Fruit fly (Drosophila melanogaster): ENCODE measurements around the gene Cox10.

Cox10 gene

DNA sequence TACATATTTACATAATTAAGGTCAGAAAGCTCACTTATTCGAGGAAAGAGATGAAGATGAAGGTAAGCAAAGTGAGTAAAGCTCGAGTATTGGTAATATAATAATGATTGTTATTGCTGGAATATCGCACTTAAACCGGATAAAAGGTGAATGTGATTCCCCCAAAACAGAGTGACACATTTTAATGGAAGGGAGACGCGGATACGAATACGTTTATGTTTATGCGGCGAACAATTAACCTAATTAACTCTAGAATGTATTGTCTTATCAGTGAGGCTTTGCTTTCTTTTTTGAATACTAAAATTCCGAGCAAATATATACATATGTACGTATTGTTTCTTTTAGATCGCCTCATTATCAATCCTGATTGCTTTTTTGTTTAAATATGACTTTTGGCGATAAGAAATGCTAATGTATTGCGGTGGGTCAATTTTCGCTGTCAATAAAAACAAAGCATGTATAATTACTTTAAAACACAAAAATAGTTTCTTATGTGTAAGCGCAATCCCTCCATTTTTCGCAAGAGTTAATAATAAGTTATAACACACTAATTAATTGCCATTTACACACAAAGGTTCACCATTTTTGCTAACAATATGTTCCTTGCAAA, 25.6 kb upstream of the Cox10 start:
- no peak for TF ChIP-seq Rel (GFP tag; optimal IDR thresholded peaks at IDR 0.05)
- peak; percentile 92 for TF ChIP-seq Rel (tag; optimal IDR thresholded peaks at IDR 0.05)
- TF ChIP-seq fru (GFP tag; optimal IDR thresholded peaks at IDR 0.05): no peak

DNA sequence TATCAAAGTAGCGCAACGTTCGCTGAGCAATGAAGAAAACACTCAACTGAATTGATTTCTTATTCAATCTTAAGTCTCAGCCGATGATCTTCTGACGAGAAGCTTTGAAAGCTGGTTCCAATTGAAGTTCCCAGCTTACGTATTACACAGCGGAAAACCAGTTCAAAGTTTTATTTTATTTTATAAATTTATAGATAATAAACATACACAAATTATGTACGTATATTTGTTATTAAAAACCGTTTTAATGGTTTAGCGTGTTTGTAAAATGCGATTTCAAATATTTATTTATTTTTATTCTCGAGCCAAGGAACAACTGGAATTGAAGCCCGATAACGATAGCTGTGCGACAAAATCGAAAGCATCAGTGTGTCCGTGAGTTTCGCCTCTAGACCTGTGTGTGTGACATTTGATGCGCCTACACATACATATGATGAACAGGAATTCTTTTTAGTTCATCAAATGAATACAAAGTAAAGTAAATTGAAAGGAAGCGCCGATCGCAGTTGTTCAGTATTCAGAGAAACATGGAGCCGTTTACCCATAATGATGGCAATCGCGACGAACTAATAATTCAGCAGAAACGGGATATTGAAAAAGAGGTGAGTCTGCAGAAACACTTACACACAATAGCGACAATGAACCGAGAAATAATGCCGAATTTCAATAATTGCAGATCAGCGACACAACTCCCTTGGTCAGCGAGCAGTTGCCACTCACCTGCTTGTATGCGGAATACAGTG, 24.6 kb upstream of the Cox10 start, which contains the start of the genes CG5390 and CG4968:
TSS of gene CG5390 (minus strand) at position 77 of the 743 bp plus-strand sequence.
TSS of gene CG4968 (plus strand) at position 405 of the 743 bp plus-strand sequence.
- TF ChIP-seq Hr78 (GFP tag; optimal IDR thresholded peaks at IDR 0.05) (no peak), Hnf4 (GFP tag; optimal IDR thresholded peaks at IDR 0.05) (peak; percentile 79), pan (optimal IDR thresholded peaks at IDR 0.05) (no peak), brk (GFP tag; optimal IDR thresholded peaks at IDR 0.05) (peak; percentile 90), OdsH (GFP tag; optimal IDR thresholded peaks at IDR 0.05) (peak; percentile 81), GATAd (GFP tag; optimal IDR thresholded peaks at IDR 0.05) (no peak), tai (GFP tag; optimal IDR thresholded peaks at IDR 0.05) (peak; percentile 66), psq (GFP tag; optimal IDR thresholded peaks at IDR 0.05) (peak; percentile 71), br (GFP tag; optimal IDR thresholded peaks at IDR 0.05) (no peak), Abd-B (GFP tag; optimal IDR thresholded peaks at IDR 0.05) (no peak), Dif (GFP tag; optimal IDR thresholded peaks at IDR 0.05; ENCODE audit: partially characterized antibody) (peak; percentile 3), woc (GFP tag; optimal IDR thresholded peaks at IDR 0.05) (peak; percentile 67), Dfd (GFP tag; optimal IDR thresholded peaks at IDR 0.05) (no peak), Sp1 (GFP tag; optimal IDR thresholded peaks at IDR 0.05) (peak; percentile 85), sv (GFP tag; optimal IDR thresholded peaks at IDR 0.05) (peak; percentile 52), fru (GFP tag; optimal IDR thresholded peaks at IDR 0.05) (no peak), CrebA (GFP tag; optimal IDR thresholded peaks at IDR 0.05; ENCODE audit: borderline replicate concordance) (no peak), dsf (GFP tag; optimal IDR thresholded peaks at IDR 0.05; ENCODE audit: borderline replicate concordance) (peak; percentile 46), dl (GFP tag; optimal IDR thresholded peaks at IDR 0.05; ENCODE audit: insufficient read depth in 1 of 2, partially characterized antibody in 2 of 2) (no peak), HLH106 (tag; optimal IDR thresholded peaks at IDR 0.05) (peak; percentile 82), foxo (GFP tag; optimal IDR thresholded peaks at IDR 0.05) (peak in 1 of 2 experiments; percentile 84), Jra (GFP tag; optimal IDR thresholded peaks at IDR 0.05) (peak; percentile 56), usp (GFP tag; optimal IDR thresholded peaks at IDR 0.05) (no peak), Mio (GFP tag; optimal IDR thresholded peaks at IDR 0.05) (no peak), dmrt93B (GFP tag; optimal IDR thresholded peaks at IDR 0.05) (no peak), sage (GFP tag; optimal IDR thresholded peaks at IDR 0.05) (peak; percentile 88), N (GFP tag; optimal IDR thresholded peaks at IDR 0.05) (no peak), ey (GFP tag; optimal IDR thresholded peaks at IDR 0.05) (peak; percentile 69), Vsx2 (GFP tag; optimal IDR thresholded peaks at IDR 0.05; ENCODE audit: partially characterized antibody) (no peak), jim (GFP tag; optimal IDR thresholded peaks at IDR 0.05) (no peak), h (GFP tag; optimal IDR thresholded peaks at IDR 0.05) (peak; percentile 74), CG9705 (GFP tag; optimal IDR thresholded peaks at IDR 0.05) (peak; percentile 72), Rel (GFP tag; optimal IDR thresholded peaks at IDR 0.05) (peak; percentile 84), Rel (tag; optimal IDR thresholded peaks at IDR 0.05) (peak; percentile 69), rgr (GFP tag; optimal IDR thresholded peaks at IDR 0.05) (peak; percentile 80), Myc (optimal IDR thresholded peaks at IDR 0.05) (no peak), CG32264 (GFP tag; optimal IDR thresholded peaks at IDR 0.05) (no peak)
